Fruit fly (Drosophila melanogaster): ENCODE data around the gene Sec23.
A peak's percentile ranks its signal among the peaks of the same experiment; 100 is the strongest.

Gene Sec23

dm6 chr3R:5648569-5649476, at the start of gene Sec23, which contains the start of gene MTA1-like:
Gene Sec23, plus strand, starts transcription at chr3R:5649065.
Gene MTA1-like, minus strand, starts transcription at chr3R:5648738.
- TF ChIP-seq noc (tag; optimal IDR thresholded peaks at IDR 0.05), result peak; percentile 66

- TF ChIP-seq noc (tag; optimal IDR thresholded peaks at IDR 0.05), result no peak
Measured at dm6 chr3R:5599521-5600360, 49.1 kb upstream of the Sec23 start.

dm6 chr3R:5600361-5601043, 48.4 kb upstream of the Sec23 start:
- TF ChIP-seq noc (tag; optimal IDR thresholded peaks at IDR 0.05), result no peak

dm6 chr3R:5601044-5601523, 47.8 kb upstream of the Sec23 start, which contains the start of the genes kra and SecS:
Gene kra, minus strand, starts transcription at chr3R:5601136.
Gene SecS, plus strand, starts transcription at chr3R:5601433.
- peak; percentile 55 for TF ChIP-seq noc (tag; optimal IDR thresholded peaks at IDR 0.05)

dm6 chr3R:5606477-5606876, 42.4 kb upstream of the Sec23 start, which contains the start of gene asl:
Gene asl, minus strand, starts transcription at chr3R:5606543.
- TF ChIP-seq noc (tag; optimal IDR thresholded peaks at IDR 0.05), result no peak

dm6 chr3R:5608422-5608821, 40.4 kb upstream of the Sec23 start:
- TF ChIP-seq noc (tag; optimal IDR thresholded peaks at IDR 0.05), result no peak

- TF ChIP-seq noc (tag; optimal IDR thresholded peaks at IDR 0.05), result no peak
Measured at dm6 chr3R:5610656-5611055, 38.2 kb upstream of the Sec23 start.

- TF ChIP-seq noc (tag; optimal IDR thresholded peaks at IDR 0.05), result no peak
Measured at dm6 chr3R:5611167-5611566, 37.7 kb upstream of the Sec23 start.

dm6 chr3R:5611733-5612132, 37.1 kb upstream of the Sec23 start:
- TF ChIP-seq noc (tag; optimal IDR thresholded peaks at IDR 0.05), result no peak

- TF ChIP-seq noc (tag; optimal IDR thresholded peaks at IDR 0.05), result no peak
Measured at dm6 chr3R:5612372-5613113, 36.3 kb upstream of the Sec23 start, which contains the start of gene Rga. Gene Rga, minus strand, starts transcription at chr3R:5613112.

- TF ChIP-seq noc (tag; optimal IDR thresholded peaks at IDR 0.05), result no peak
Measured at dm6 chr3R:5613114-5613443, 35.8 kb upstream of the Sec23 start, which contains the start of gene Atu. Gene Atu, plus strand, starts transcription at chr3R:5613358.

dm6 chr3R:5615484-5615883, 33.4 kb upstream of the Sec23 start:
- no peak for TF ChIP-seq noc (tag; optimal IDR thresholded peaks at IDR 0.05)

dm6 chr3R:5617923-5618623, 30.8 kb upstream of the Sec23 start:
- TF ChIP-seq noc (tag; optimal IDR thresholded peaks at IDR 0.05), result no peak

dm6 chr3R:5620387-5620956, 28.4 kb upstream of the Sec23 start:
- TF ChIP-seq noc (tag; optimal IDR thresholded peaks at IDR 0.05), result peak; percentile 76
